Worm (Caenorhabditis elegans): Measurements from ENCODE around the gene coa-1.

coa-1 gene

DNA sequence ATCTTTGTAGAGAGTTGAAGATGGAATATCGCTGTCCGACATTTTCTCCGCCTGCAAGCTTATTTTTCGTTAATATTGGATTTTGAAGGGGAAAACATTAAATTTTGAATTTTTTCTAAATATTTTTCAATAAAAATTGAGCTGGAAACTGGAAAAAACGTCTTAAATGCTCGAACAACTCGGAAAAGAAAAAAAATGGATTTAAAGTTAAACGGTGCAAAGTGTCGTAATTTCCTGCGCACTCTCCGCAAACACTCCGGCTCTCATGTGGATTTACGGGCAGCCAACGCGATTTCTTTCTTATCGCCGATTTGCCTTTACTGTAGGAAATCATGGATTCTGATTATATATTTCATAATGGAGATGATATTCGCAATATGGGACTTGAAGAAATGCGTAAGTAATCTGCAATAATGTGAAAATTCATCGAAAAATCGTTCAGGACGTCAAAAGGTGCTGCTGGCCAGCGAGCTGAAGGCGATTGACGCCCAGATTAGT lies 35.2 kb downstream of the coa-1 start, which contains the start of the genes fnta-1 and cogc-8:
fnta-1 (minus strand) TSS at position 51 of the 498 bp plus-strand sequence.
cogc-8 (plus strand) TSS at position 195 of the 498 bp plus-strand sequence.
- TF ChIP-seq unc-42 (tag; optimal IDR thresholded peaks at IDR 0.05) (peak; percentile 18), tbx-2 (tag; optimal IDR thresholded peaks at IDR 0.05) (no peak), ceh-31 (tag; optimal IDR thresholded peaks at IDR 0.05) (peak; percentile 12), dve-1 (tag; optimal IDR thresholded peaks at IDR 0.05) (no peak), elt-2 (tag; optimal IDR thresholded peaks at IDR 0.05) (peak; percentile 42)

DNA sequence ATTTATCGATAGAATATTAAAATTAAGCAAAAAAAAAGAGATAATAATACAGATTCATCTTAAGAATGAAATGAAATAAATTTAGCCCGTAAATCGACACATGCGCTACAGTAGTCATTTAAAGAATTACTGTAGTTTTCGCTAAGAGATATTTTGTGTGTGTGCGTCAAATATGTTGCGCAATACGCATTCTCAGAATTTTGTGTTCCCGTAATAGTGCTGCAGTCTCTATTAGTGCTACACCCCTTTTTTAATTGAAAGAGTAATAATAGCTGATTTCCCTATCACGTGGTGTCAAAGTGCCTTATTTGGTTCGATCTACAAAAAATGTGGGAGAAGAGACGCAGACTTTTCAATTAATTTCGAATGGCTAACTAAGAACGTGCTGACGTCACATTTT lies 39.2 kb downstream of the coa-1 start:
- no peak for TF ChIP-seq hlh-13 (GFP tag; optimal IDR thresholded peaks at IDR 0.05)
- no peak for TF ChIP-seq sox-2 (GFP tag; IDR thresholded peaks at IDR 0.05)
- TF ChIP-seq madf-2 (tag; optimal IDR thresholded peaks at IDR 0.05) = no peak
- TF ChIP-seq ceh-31 (tag; optimal IDR thresholded peaks at IDR 0.05) = no peak
- no peak for TF ChIP-seq dmd-4 (tag; optimal IDR thresholded peaks at IDR 0.05; ENCODE audit: borderline replicate concordance)
- no peak for TF ChIP-seq ets-4 (tag; optimal IDR thresholded peaks at IDR 0.05)
- TF ChIP-seq ceh-45 (GFP tag; IDR thresholded peaks at IDR 0.05) = no peak
- TF ChIP-seq ceh-9 (tag; optimal IDR thresholded peaks at IDR 0.05) = no peak
- TF ChIP-seq F13H6.1 (tag; optimal IDR thresholded peaks at IDR 0.05) = no peak
- no peak for TF ChIP-seq syd-9 (tag; optimal IDR thresholded peaks at IDR 0.05)
- no peak for TF ChIP-seq Y22D7AL.16 (tag; optimal IDR thresholded peaks at IDR 0.05)
- TF ChIP-seq che-1 (tag; optimal IDR thresholded peaks at IDR 0.05) = no peak
- no peak for TF ChIP-seq elt-2 (tag; optimal IDR thresholded peaks at IDR 0.05)

DNA sequence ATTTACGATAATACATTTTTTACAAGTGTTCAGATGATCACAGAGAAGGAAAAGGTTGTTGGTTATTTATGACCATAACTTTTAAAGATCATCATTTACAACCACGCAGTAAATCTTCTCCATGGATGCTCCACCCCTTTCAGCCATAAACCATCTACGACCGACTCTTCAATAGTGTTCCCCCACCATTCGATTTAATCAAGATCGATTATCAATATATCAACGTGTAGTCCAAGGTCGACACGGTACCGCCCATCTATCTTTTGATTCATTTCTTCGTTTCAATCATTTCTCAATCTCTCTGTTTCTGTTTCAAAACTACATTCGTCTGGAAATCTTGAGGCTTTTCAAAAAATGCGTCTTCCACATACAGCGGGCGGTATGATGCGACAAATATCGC lies 39.7 kb downstream of the coa-1 start, which contains the start of gene aass-1:
aass-1 (plus strand) TSS at position 301 of the 400 bp plus-strand sequence.
- TF ChIP-seq rnt-1 (tag; optimal IDR thresholded peaks at IDR 0.05) = no peak
- TF ChIP-seq Y22D7AL.16 (tag; optimal IDR thresholded peaks at IDR 0.05) = no peak
- TF ChIP-seq ztf-16 (tag; optimal IDR thresholded peaks at IDR 0.05) = no peak
- no peak for TF ChIP-seq ahr-1 (tag; optimal IDR thresholded peaks at IDR 0.05)
- TF ChIP-seq hlh-6 (tag; optimal IDR thresholded peaks at IDR 0.05) = no peak
- TF ChIP-seq sdc-2 (tag; optimal IDR thresholded peaks at IDR 0.05) = no peak
- no peak for TF ChIP-seq tbx-7 (tag; optimal IDR thresholded peaks at IDR 0.05)
- no peak for TF ChIP-seq unc-55 (GFP tag; optimal IDR thresholded peaks at IDR 0.05)
- TF ChIP-seq unc-3 (GFP tag; conservative IDR thresholded peaks at IDR 0.05) = no peak
- TF ChIP-seq unc-3 (tag; optimal IDR thresholded peaks at IDR 0.05) = no peak
- no peak for TF ChIP-seq ref-2 (tag; optimal IDR thresholded peaks at IDR 0.05)
- no peak for TF ChIP-seq elt-4 (tag; optimal IDR thresholded peaks at IDR 0.05)
- no peak for TF ChIP-seq syd-9 (tag; optimal IDR thresholded peaks at IDR 0.05)
- TF ChIP-seq dmd-4 (tag; optimal IDR thresholded peaks at IDR 0.05; ENCODE audit: borderline replicate concordance) = no peak
- TF ChIP-seq zip-5 (tag; optimal IDR thresholded peaks at IDR 0.05) = no peak
- TF ChIP-seq ttx-3 (tag; optimal IDR thresholded peaks at IDR 0.05) = no peak
- TF ChIP-seq ceh-34 (tag; optimal IDR thresholded peaks at IDR 0.05) = no peak
- TF ChIP-seq sox-2 (GFP tag; IDR thresholded peaks at IDR 0.05) = no peak
- TF ChIP-seq eyg-1 (tag; optimal IDR thresholded peaks at IDR 0.05) = no peak

DNA sequence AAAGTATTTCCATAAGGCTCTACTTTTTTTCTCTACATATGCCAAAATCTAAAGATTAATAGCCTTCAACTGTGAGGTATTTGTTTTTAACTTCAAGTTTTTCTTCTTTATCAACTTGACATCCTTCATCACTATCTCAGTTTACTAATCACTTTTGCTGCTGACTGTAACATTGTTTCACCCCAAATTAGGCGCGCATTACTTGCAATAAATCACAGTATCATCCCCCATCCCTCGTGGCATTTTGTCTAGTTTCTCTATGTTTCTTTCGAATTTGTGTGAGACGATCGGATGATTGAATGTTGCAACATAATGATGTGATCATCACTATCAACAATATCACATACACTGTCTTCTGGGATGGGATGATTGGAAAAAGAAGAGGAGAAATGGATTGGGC lies 42.4 kb downstream of the coa-1 start:
- TF ChIP-seq hlh-6 (tag; optimal IDR thresholded peaks at IDR 0.05) (no peak), hlh-30 (tag; optimal IDR thresholded peaks at IDR 0.05; ENCODE audit: insufficient read depth) (peak; percentile 14)

DNA sequence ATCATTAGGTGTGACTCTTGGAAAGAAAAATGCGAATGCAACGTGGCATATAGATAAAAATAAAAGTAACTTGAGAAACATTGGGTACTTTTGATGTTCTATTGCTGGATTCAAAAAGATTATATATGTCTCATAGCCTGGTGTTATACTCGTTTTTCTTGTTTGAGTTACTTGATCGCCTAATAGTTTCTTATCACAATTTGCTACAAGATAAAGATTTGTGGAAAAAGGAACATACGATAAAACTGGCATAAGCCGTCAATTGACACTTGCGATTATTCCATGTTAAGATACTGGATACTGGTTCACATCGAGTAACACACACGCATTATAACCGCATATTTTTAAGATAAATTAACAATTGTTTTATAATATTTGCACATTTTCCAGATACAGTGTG lies 47.4 kb downstream of the coa-1 start, which contains the start of gene grl-19:
grl-19 (minus strand) TSS at position 101 of the 400 bp plus-strand sequence.
- TF ChIP-seq tbx-2 (tag; optimal IDR thresholded peaks at IDR 0.05) (no peak), ttx-3 (tag; optimal IDR thresholded peaks at IDR 0.05) (no peak), hlh-8 (tag; optimal IDR thresholded peaks at IDR 0.05) (no peak), ref-2 (tag; optimal IDR thresholded peaks at IDR 0.05) (no peak), hlh-13 (GFP tag; optimal IDR thresholded peaks at IDR 0.05) (no peak), fkh-10 (GFP tag; optimal IDR thresholded peaks at IDR 0.05) (no peak), madf-2 (tag; optimal IDR thresholded peaks at IDR 0.05) (no peak), mec-3 (tag; optimal IDR thresholded peaks at IDR 0.05; ENCODE audit: borderline replicate concordance) (no peak)

Measured in whole organism, late embryonic.